Worm (Caenorhabditis elegans): ENCODE data around the gene ttr-33.

ce11 chrV:7814601-7815000 lies 23.1 kb downstream of the ttr-33 start, which contains the start of gene ZK742.6:
- TF ChIP-seq nhr-237 (tag; optimal IDR thresholded peaks at IDR 0.05) (no peak), skn-1 (tag; optimal IDR thresholded peaks at IDR 0.05) (no peak), nhr-12 (tag; optimal IDR thresholded peaks at IDR 0.05) (no peak), nhr-76 (tag; optimal IDR thresholded peaks at IDR 0.05) (no peak), nhr-67 (tag; optimal IDR thresholded peaks at IDR 0.05) (no peak), ama-1 (optimal IDR thresholded peaks at IDR 0.05) (no peak), nhr-11 (tag; optimal IDR thresholded peaks at IDR 0.05) (no peak)

Measured in whole organism, L3 larva.